Worm (Caenorhabditis elegans): ENCODE results near the gene C29F3.3.

C29F3.3 gene

ce11 chrV:15354648-15355047 is 7.5 kb upstream of the C29F3.3 start, which contains the start of gene C29F3.7 (continued):
- no peak for TF ChIP-seq lin-38 (GFP tag; IDR thresholded peaks at IDR 0.05)
- TF ChIP-seq ZK546.5 (tag; optimal IDR thresholded peaks at IDR 0.05), result no peak
- no peak for TF ChIP-seq Y5F2A.4 (GFP tag; optimal IDR thresholded peaks at IDR 0.05)
- TF ChIP-seq daf-16 (GFP tag; optimal IDR thresholded peaks at IDR 0.05), result no peak
- peak; percentile 96 for TF ChIP-seq daf-16 (tag; optimal IDR thresholded peaks at IDR 0.05)
- TF ChIP-seq lsy-2 (tag; optimal IDR thresholded peaks at IDR 0.05), result no peak
- no peak for TF ChIP-seq lin-13 (GFP tag; optimal IDR thresholded peaks at IDR 0.05)
- TF ChIP-seq ceh-44 (GFP tag; IDR thresholded peaks at IDR 0.05), result no peak
- TF ChIP-seq mep-1 (tag; optimal IDR thresholded peaks at IDR 0.05), result no peak
- TF ChIP-seq lin-1 (GFP tag; IDR thresholded peaks at IDR 0.05), result no peak; the same call in 1 of the 2 replicates
- TF ChIP-seq attf-4 (tag; optimal IDR thresholded peaks at IDR 0.05), result no peak
- TF ChIP-seq gei-8 (GFP tag; optimal IDR thresholded peaks at IDR 0.05), result no peak
- TF ChIP-seq spr-3 (GFP tag; optimal IDR thresholded peaks at IDR 0.05), result no peak
- no peak for TF ChIP-seq nhr-102 (tag; optimal IDR thresholded peaks at IDR 0.05)
- no peak for TF ChIP-seq nhr-25 (tag; optimal IDR thresholded peaks at IDR 0.05; ENCODE audit: borderline replicate concordance, insufficient read depth)
- no peak for TF ChIP-seq vab-7 (GFP tag; IDR thresholded peaks at IDR 0.05)
- TF ChIP-seq skn-1 (tag; optimal IDR thresholded peaks at IDR 0.05), result no peak
- TF ChIP-seq daf-8 (GFP tag; IDR thresholded peaks at IDR 0.05), result no peak
- TF ChIP-seq hif-1 (tag; optimal IDR thresholded peaks at IDR 0.05), result peak in 1 of 2 experiments; percentile 58
- TF ChIP-seq nhr-48 (tag; optimal IDR thresholded peaks at IDR 0.05), result peak; percentile 91
- TF ChIP-seq ZK337.2 (GFP tag; IDR thresholded peaks at IDR 0.05), result no peak
- no peak for TF ChIP-seq tag-97 (GFP tag; IDR thresholded peaks at IDR 0.05)
- peak; percentile 77 for TF ChIP-seq ztf-7 (tag; optimal IDR thresholded peaks at IDR 0.05)
- no peak for TF ChIP-seq snpc-4 (tag; optimal IDR thresholded peaks at IDR 0.05)
- peak in 1 of 2 experiments; percentile 35 for TF ChIP-seq unc-62 (GFP tag; optimal IDR thresholded peaks at IDR 0.05 in 1 of 2)
- no peak for TF ChIP-seq unc-62 (tag; optimal IDR thresholded peaks at IDR 0.05)
- TF ChIP-seq lin-29 (GFP tag; IDR thresholded peaks at IDR 0.05), result no peak
- TF ChIP-seq egl-27 (tag; optimal IDR thresholded peaks at IDR 0.05), result no peak
- TF ChIP-seq set-16 (GFP tag; IDR thresholded peaks at IDR 0.05), result no peak
- no peak for TF ChIP-seq cey-2 (tag; optimal IDR thresholded peaks at IDR 0.05; ENCODE audit: borderline replicate concordance, insufficient read depth)
- no peak for TF ChIP-seq F10B5.3 (tag; optimal IDR thresholded peaks at IDR 0.05)
- no peak for TF ChIP-seq Y105C5A.15 (GFP tag; IDR thresholded peaks at IDR 0.05)
- TF ChIP-seq madf-9 (GFP tag; conservative IDR thresholded peaks at IDR 0.05), result no peak
- TF ChIP-seq jun-1 (tag; optimal IDR thresholded peaks at IDR 0.05), result no peak
- TF ChIP-seq F49E8.2 (tag; optimal IDR thresholded peaks at IDR 0.05; ENCODE audit: borderline replicate concordance), result no peak
- no peak for TF ChIP-seq aha-1 (tag)

DNA sequence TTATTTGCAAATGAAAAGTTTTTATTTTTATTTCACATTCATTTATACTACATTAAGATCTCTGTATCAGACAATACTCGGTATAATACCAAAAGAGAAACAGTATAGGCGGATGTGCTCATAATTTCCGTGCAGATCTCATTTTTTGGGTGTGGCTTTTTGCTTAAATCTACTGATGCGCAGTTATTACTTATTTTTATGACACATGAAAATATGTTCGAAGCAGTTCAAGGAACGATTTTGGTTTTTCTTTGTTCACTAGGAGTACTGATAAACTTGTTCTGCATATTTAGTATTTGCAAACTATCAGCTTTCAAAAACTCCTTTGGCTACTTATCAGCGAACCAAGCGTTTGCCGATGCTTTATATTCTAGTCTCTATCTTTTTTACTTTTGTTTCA is 5.2 kb upstream of the C29F3.3 start, which contains the start of gene srx-58:
Gene srx-58, plus strand, starts transcription at position 301 of the 400 bp plus-strand sequence.
- TF ChIP-seq duxl-1 (tag; optimal IDR thresholded peaks at IDR 0.05; ENCODE audit: poor library complexity) (no peak), mdt-29 (GFP tag; IDR thresholded peaks at IDR 0.05) (no peak), saeg-2 (GFP tag; IDR thresholded peaks at IDR 0.05) (no peak), nhr-11 (tag; optimal IDR thresholded peaks at IDR 0.05) (no peak), aha-1 (tag) (no peak), ZK546.5 (tag; optimal IDR thresholded peaks at IDR 0.05) (no peak), rbr-2 (tag; optimal IDR thresholded peaks at IDR 0.05) (no peak), hlh-30 (tag; optimal IDR thresholded peaks at IDR 0.05; ENCODE audit: insufficient read depth) (no peak), mes-2 (tag; optimal IDR thresholded peaks at IDR 0.05; ENCODE audit: poor library complexity, severe bottlenecking) (no peak), nhr-77 (tag; optimal IDR thresholded peaks at IDR 0.05) (no peak), hmg-1.1 (GFP tag; IDR thresholded peaks at IDR 0.05) (no peak), R02D3.7 (tag; optimal IDR thresholded peaks at IDR 0.05) (no peak)

Data from whole organism, L4 larva.